Worm (Caenorhabditis elegans): ENCODE measurements around the gene Y27F2A.6.
"Not testable (repeated sequence)": the region's sequence is repeated elsewhere in the genome, so short reads cannot be mapped to it uniquely, and the experiment has no call there.

The Y27F2A.6 gene

ce11 chrII:3149521-3150190 lies 33.5 kb downstream of the Y27F2A.6 start, which contains the start of the genes T10D4.11 and T10D4.1:
Gene T10D4.11 (minus strand): TSS chrII:3149621.
Gene T10D4.1 (plus strand): TSS chrII:3150140.
- TF ChIP-seq lsy-2 (tag; optimal IDR thresholded peaks at IDR 0.05): no peak
- no peak for TF ChIP-seq sem-2 (GFP tag; optimal IDR thresholded peaks at IDR 0.05)
- no peak for TF ChIP-seq mls-2 (tag; optimal IDR thresholded peaks at IDR 0.05)

- no peak for TF ChIP-seq bed-3 (GFP tag; optimal IDR thresholded peaks at IDR 0.05)
- TF ChIP-seq ceh-39 (tag; optimal IDR thresholded peaks at IDR 0.05): no peak
These were observed 34.8 kb downstream of the Y27F2A.6 start for ce11 chrII:3148404-3148803.

- no peak for TF ChIP-seq mep-1 (tag; optimal IDR thresholded peaks at IDR 0.05)
- no peak for TF ChIP-seq unc-39 (tag; optimal IDR thresholded peaks at IDR 0.05)
These were observed 37.4 kb downstream of the Y27F2A.6 start, which contains the start of gene T10D4.15 for ce11 chrII:3145842-3146241. Gene T10D4.15 (plus strand): TSS chrII:3146142.

DNA sequence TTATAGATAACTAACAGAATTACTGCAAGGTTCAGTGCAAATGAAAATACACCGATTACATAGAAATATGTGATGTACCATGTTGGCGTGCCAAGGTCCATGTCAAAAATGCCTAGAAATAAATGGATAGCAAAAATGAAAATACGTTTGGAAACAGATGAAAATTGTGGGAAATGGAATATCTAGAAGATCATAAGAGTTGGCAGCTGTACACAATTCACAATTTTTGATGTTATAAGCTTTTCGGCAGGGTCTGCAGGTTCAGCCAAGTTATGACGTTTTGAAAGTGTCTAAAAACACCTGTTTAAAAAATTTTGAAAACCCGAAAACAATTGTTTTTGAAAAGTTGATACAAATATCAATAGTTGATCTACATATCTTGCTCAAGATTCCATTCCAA lies 38.6 kb downstream of the Y27F2A.6 start, which contains the start of gene sri-43:
TSS of gene sri-43 (minus strand) at position 101 of the 400 bp plus-strand sequence.
- TF ChIP-seq ceh-43 (GFP tag; optimal IDR thresholded peaks at IDR 0.05); hlh-1 (tag; optimal IDR thresholded peaks at IDR 0.05); flh-1 (GFP tag; optimal IDR thresholded peaks at IDR 0.05): not testable (repeated sequence)

- TF ChIP-seq nhr-237 (tag; optimal IDR thresholded peaks at IDR 0.05); ztf-11 (tag; optimal IDR thresholded peaks at IDR 0.05); elt-1 (tag; optimal IDR thresholded peaks at IDR 0.05; ENCODE audit: borderline replicate concordance, insufficient read depth): not testable (repeated sequence)
These were observed 40.3 kb downstream of the Y27F2A.6 start, which contains the start of gene sri-42 for ce11 chrII:3142855-3143254. Gene sri-42 (minus strand): TSS chrII:3142955.

DNA sequence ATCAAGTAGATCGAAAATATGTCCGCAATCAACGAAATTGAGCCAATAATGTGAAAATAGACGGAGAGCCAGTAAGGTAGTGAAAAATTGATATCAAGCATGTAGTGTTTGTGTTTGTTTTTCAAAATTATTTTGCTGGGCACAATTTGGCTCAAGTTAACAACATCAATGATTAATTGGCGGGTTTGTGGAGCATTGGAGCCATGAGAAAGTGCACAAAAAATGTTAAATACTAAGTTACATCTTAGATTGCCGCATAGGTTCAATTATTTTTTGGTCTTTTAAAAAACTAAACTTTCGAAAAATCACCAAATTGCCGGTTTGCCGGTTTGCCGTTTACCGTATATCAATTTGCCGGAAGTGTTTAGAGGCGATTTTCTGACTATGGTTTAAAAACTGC lies 45.4 kb downstream of the Y27F2A.6 start, which contains the start of gene sri-54:
TSS of gene sri-54 (minus strand) at position 101 of the 400 bp plus-strand sequence.
- TF ChIP-seq mls-2 (tag; optimal IDR thresholded peaks at IDR 0.05): no peak

DNA sequence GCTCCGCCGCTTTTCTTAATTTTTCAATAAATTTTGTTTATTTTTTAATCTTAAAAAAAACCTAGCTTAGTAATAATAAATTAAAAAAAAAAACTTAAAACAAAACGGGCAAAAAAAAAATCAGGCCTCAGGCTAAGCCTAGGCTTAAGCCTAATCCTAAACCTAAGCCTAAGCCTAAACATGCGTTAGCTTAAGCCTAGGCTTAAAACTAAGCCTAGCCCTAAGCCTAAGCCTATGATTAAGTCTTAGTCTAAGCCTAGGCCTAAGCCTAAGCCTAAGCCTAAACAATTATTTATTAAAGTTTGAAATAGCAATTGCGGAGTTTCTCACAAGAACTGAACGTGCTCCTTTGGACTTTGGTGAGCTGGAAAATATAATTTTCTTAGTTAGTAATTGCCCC lies 47.9 kb downstream of the Y27F2A.6 start:
- TF ChIP-seq ztf-11 (tag; optimal IDR thresholded peaks at IDR 0.05) (no peak), lin-32 (GFP tag; optimal IDR thresholded peaks at IDR 0.05) (no peak), unc-39 (tag; optimal IDR thresholded peaks at IDR 0.05) (no peak), lsy-2 (tag; optimal IDR thresholded peaks at IDR 0.05) (no peak), mls-2 (tag; optimal IDR thresholded peaks at IDR 0.05) (no peak), zip-8 (tag; optimal IDR thresholded peaks at IDR 0.05) (no peak), elt-3 (tag; optimal IDR thresholded peaks at IDR 0.05) (no peak), nhr-12 (tag; optimal IDR thresholded peaks at IDR 0.05) (no peak), sptf-1 (tag; optimal IDR thresholded peaks at IDR 0.05) (no peak), drap-1 (GFP tag; optimal IDR thresholded peaks at IDR 0.05) (no peak), mab-5 (tag; optimal IDR thresholded peaks at IDR 0.05) (no peak), blmp-1 (tag; optimal IDR thresholded peaks at IDR 0.05) (no peak), mep-1 (tag; optimal IDR thresholded peaks at IDR 0.05) (no peak), ceh-39 (tag; optimal IDR thresholded peaks at IDR 0.05) (no peak), ceh-83 (GFP tag; optimal IDR thresholded peaks at IDR 0.05) (no peak), pha-4 (tag; optimal IDR thresholded peaks at IDR 0.05) (no peak), hlh-1 (tag; optimal IDR thresholded peaks at IDR 0.05) (no peak)

Data from whole organism, mixed stage, embryonic.